Fruit fly (Drosophila melanogaster) S2 (cell line): Measurements from ENCODE around the gene pyd3.

Experiments
- CG8478 ChIP-seq: fragments of >200 bp; optimal IDR thresholded peaks from 2 replicates; lab custom pipeline; 2018
- CTCF ChIP-seq, 2 experiments: fragments of >200 bp; optimal IDR thresholded peaks; 2 replicates each; lab custom pipeline; 2018

- TF ChIP-seq CG8478 (lab: Kevin White, UChicago) (no peak), CTCF (optimal IDR thresholded peaks at IDR 0.05; lab: Kevin White, UChicago) (no peak)
Measured at dm6 chr3R:7785784-7786183, 35.9 kb upstream of the pyd3 start, which contains the start of gene CG18745.
